Fruit fly (Drosophila melanogaster) Kc167 (cell line): ENCODE data around the gene CG18599.

Experiments used
- Myc ChIP-seq: fragments of >200 bp; optimal IDR thresholded peaks from 2 replicates; lab custom pipeline; 2017; ENCODE audit warnings: missing external identifiers
- Sin3A ChIP-seq: fragments of >200 bp; optimal IDR thresholded peaks from 2 replicates; lab custom pipeline; 2018; ENCODE audit warnings: missing external identifiers
- h ChIP-seq: fragments of >200 bp; optimal IDR thresholded peaks from 3 replicates; lab custom pipeline; 2018; ENCODE audit warnings: missing external identifiers
- insv ChIP-seq: fragments of >200 bp; optimal IDR thresholded peaks from 3 replicates; lab custom pipeline; 2018; ENCODE audit warnings: missing external identifiers
- psq ChIP-seq: fragments of >200 bp; optimal IDR thresholded peaks from 2 replicates; lab custom pipeline; 2017; ENCODE audit warnings: missing external identifiers
- ttk ChIP-seq: sonication (Bioruptor generic); optimal IDR thresholded peaks from 2 replicates; lab custom pipeline; 2017; ENCODE audit warnings: missing external identifiers

Gene CG18599

DNA sequence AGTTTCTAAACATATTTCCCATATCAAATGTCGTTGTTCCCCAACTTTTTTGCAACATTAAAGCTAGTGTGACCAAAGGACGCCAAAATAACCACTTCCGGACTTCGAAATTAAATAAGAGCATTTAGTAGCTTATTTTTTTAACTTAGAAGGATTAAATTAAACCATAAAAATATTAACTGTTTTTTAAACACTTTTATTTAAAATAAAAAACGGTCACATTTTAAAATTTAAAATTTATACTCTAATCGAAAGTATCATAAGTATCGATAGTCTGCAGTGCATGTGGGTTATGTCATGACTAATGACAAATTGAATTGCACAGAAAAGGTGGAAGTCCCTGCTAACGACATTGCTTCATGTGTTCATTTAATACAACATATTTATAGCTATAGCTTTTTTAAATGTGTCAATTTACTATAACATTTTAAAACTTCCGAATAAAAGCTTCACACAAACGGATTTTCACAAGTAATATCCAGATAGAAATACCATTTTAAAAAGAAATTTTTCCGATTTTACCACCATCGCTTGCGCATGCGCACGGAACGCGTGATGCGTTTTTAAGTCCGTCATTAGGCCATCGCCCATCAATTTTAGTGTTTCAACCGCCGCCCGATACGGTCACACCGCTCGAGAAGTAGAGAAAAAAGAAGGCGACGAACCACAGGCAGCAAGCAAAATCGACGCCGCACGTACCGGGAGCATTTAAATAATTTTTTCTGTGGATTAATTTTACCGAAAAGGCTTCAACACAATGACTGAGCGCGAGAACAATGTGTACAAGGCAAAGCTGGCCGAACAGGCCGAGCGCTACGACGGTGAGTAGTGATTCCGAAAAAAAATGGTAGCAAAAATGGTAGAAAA is 25.3 kb upstream of the CG18599 start, which contains the start of the genes CG7156 and 14-3-3epsilon:
Gene CG7156, minus strand, starts transcription at position 71 of the 867 bp plus-strand sequence.
Gene 14-3-3epsilon, plus strand, starts transcription at position 443 of the 867 bp plus-strand sequence.
- TF ChIP-seq insv (lab: Kevin White, UChicago) (no peak), psq (no peak), ttk (no peak), h (lab: Kevin White, UChicago) (no peak), Sin3A (lab: Kevin White, UChicago) (no peak), Myc (lab: Kevin White, UChicago) (no peak)

dm6 chr3R:18243000-18243399 is 24.6 kb upstream of the CG18599 start:
- TF ChIP-seq psq: no peak
- no peak for TF ChIP-seq Sin3A (lab: Kevin White, UChicago)
- TF ChIP-seq h (lab: Kevin White, UChicago): no peak
- TF ChIP-seq insv (lab: Kevin White, UChicago): no peak
- no peak for TF ChIP-seq ttk
- no peak for TF ChIP-seq Myc (lab: Kevin White, UChicago)

DNA sequence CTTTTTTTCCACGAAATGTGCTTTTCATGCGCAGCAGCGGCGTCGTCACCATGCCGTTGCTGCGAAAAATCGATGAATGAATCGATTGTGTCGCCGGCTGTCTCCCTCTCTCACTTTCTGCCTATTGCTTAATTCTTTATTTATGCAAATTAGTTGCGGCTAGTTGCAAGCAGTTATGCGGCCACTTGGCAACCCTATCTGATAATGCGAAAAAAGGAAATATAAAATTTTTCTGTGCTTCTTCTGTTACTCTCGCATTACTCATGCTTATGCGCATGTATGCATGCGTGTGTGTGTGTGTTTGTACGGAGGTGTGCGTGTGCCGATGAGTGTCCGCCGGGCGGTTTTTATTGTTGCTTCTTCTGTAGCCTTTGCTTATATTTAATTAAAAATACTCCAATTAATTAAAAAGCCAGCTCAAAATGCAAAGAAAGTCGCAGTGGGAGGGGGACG is 23.8 kb upstream of the CG18599 start:
- TF ChIP-seq ttk: no peak
- TF ChIP-seq Sin3A (lab: Kevin White, UChicago): no peak
- no peak for TF ChIP-seq Myc (lab: Kevin White, UChicago)
- no peak for TF ChIP-seq insv (lab: Kevin White, UChicago)
- TF ChIP-seq psq: no peak
- TF ChIP-seq h (lab: Kevin White, UChicago): no peak

DNA sequence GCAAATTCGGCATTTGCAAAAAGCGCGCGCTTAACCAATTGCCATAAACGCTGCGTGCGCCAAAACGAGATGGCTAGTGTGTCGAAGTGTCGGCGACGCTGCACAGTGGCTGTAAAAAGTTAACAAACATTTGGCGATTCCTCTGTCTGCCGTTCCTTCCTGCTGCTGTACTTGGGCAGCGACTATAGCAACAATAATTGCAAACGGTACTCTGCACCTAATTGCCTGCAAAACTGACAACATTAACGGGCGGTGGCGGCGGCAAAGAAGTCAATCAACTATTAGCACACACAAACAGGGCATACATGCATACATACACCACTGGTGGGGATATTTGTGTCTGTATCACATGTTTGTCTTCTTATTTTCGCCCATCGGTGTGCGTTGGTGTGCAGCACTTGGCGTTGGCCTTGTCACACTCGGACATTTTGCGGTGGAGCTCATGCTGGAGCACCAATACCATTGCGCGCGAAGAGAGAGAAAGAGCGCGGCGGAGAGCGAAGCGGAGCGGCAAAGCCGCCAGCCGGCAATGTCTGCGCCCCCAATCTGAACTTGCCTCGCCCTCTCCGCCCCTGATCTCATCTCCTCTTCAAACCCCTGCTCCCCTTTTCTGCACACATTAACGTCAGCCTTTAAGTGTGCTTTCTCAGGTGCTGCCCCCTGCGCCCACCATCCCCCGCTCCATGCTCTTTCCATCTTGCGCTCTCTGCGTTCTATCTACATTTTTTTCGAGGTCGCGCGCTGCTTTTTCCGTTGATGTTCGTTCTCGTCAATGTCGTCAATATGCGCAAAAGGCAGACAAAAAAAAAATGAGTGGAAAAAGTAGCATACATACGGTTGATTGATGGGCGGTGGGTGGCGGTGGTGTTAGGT is 23.2 kb upstream of the CG18599 start:
- TF ChIP-seq h (lab: Kevin White, UChicago): no peak
- no peak for TF ChIP-seq ttk
- TF ChIP-seq psq: no peak
- TF ChIP-seq insv (lab: Kevin White, UChicago): no peak
- no peak for TF ChIP-seq Sin3A (lab: Kevin White, UChicago)
- TF ChIP-seq Myc (lab: Kevin White, UChicago): no peak

DNA sequence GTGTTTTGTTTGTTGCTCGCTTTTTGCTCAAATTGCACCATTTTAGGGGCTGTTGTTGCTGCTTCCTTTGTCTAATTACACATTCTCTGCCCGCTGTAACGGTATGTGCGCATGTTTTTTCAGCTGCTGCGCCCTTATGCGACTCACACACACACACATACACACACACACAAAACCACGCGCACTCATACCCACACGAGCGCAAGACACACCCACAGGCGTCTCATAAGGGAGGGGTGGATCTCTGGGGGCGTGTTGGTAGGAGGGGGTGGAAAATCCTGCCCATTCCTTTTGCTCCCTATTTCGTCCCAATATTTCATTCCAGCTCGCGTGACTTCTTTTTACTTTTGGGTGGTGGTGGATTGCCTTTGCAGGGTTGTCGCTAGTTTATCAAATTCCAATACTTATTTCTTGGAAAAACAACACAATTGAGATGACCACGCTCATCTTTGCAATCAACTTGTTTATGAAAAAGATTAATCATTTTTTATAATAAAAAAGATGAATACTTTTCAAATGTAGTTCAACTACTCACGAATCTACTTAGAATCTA is 22.5 kb upstream of the CG18599 start:
- no peak for TF ChIP-seq h (lab: Kevin White, UChicago)
- no peak for TF ChIP-seq Sin3A (lab: Kevin White, UChicago)
- TF ChIP-seq insv (lab: Kevin White, UChicago): no peak
- no peak for TF ChIP-seq Myc (lab: Kevin White, UChicago)
- no peak for TF ChIP-seq ttk
- TF ChIP-seq psq: no peak

- TF ChIP-seq h (lab: Kevin White, UChicago) (no peak), psq (no peak), Sin3A (lab: Kevin White, UChicago) (no peak), ttk (no peak), Myc (lab: Kevin White, UChicago) (no peak), insv (lab: Kevin White, UChicago) (no peak)
These were observed 21.5 kb upstream of the CG18599 start for dm6 chr3R:18246041-18246440.

dm6 chr3R:18249268-18249667 is 18.3 kb upstream of the CG18599 start:
- no peak for TF ChIP-seq Myc (lab: Kevin White, UChicago)
- no peak for TF ChIP-seq ttk
- TF ChIP-seq psq: no peak
- TF ChIP-seq Sin3A (lab: Kevin White, UChicago): no peak
- no peak for TF ChIP-seq insv (lab: Kevin White, UChicago)
- TF ChIP-seq h (lab: Kevin White, UChicago): no peak

dm6 chr3R:18250815-18251214 is 16.8 kb upstream of the CG18599 start, which contains the start of gene CG18598:
CG18598 (plus strand) TSS chr3R:18251115.
- TF ChIP-seq Myc (lab: Kevin White, UChicago) (no peak), Sin3A (lab: Kevin White, UChicago) (no peak), insv (lab: Kevin White, UChicago) (no peak), h (lab: Kevin White, UChicago) (no peak), ttk (no peak)

DNA sequence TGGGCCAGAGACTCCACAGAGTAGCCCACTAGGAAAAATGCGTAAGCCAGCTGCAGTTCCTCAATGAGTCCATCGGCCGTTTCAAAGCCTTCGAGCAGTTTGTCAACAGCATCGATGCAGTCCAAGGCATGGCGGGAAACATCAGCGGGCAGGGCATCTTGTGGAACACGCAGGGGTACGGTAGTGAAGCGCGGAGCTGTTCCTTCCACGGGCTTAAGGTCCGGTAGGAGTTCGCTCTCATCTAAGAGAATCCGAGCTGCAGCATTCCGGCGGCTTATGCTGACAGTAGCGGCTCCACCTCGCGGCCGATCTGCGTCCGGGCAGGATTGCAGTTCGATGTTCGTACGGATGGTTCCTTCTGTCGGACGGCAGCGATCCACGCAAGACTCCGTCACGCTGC is 15.7 kb upstream of the CG18599 start:
- TF ChIP-seq h (lab: Kevin White, UChicago): no peak
- no peak for TF ChIP-seq Sin3A (lab: Kevin White, UChicago)
- peak; percentile 92 for TF ChIP-seq ttk
- no peak for TF ChIP-seq psq
- TF ChIP-seq insv (lab: Kevin White, UChicago): no peak

dm6 chr3R:18252578-18252977 is 15.0 kb upstream of the CG18599 start, which contains the start of gene CG12320:
CG12320 (minus strand) TSS chr3R:18252734.
- TF ChIP-seq Myc (lab: Kevin White, UChicago): no peak
- TF ChIP-seq ttk: no peak
- TF ChIP-seq insv (lab: Kevin White, UChicago): no peak

DNA sequence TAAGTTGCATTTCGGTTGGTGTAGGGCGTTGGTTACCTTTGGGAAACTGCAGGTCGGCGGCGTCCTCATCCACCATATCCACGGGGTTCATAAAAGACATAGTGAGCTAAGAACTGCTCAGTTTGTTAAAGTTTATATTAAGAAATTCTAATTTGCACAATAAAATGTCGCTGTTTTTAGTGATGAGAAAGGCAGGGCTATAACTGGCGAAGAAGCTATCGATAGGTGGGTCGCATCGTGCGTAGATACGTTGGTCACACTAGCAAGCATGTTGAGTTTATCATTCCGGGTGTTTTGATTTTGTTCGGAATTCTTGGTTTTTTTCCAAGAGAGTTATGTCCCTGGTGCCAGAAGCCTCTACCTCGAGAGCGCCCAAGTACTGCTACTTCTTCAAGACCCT is 12.3 kb upstream of the CG18599 start, which contains the start of the genes Ada2a, Polr2D, Tgs1 and moi:
Gene Ada2a, minus strand, starts transcription at position 207 of the 400 bp plus-strand sequence.
Gene Polr2D, minus strand, starts transcription at position 207 of the 400 bp plus-strand sequence.
Gene Tgs1, plus strand, starts transcription at position 250 of the 400 bp plus-strand sequence.
Gene moi, plus strand, starts transcription at position 250 of the 400 bp plus-strand sequence.
- no peak for TF ChIP-seq insv (lab: Kevin White, UChicago)
- TF ChIP-seq h (lab: Kevin White, UChicago): no peak
- no peak for TF ChIP-seq psq
- TF ChIP-seq ttk: no peak
- TF ChIP-seq Sin3A (lab: Kevin White, UChicago): no peak
- TF ChIP-seq Myc (lab: Kevin White, UChicago): no peak
